Fruit fly (Drosophila melanogaster) whole organism: ENCODE data around the gene CG43901.

Experiments used
- CG8478 ChIP-seq: fragments of >200 bp; optimal IDR thresholded peaks from 2 replicates; lab custom pipeline; 2018; ENCODE audit warnings: inconsistent platforms
- Dll ChIP-seq: fragments of >200 bp; optimal IDR thresholded peaks from 2 replicates; lab custom pipeline; 2017
- EcR ChIP-seq, 2 experiments: fragments of >200 bp; optimal IDR thresholded peaks; 2 replicates each; lab custom pipeline; 2017; ENCODE audit warnings: missing biosample characterization in 2 of 2, missing genetic modification characterization in 2 of 2, missing genetic modification reagents in 2 of 2
- psq ChIP-seq: fragments of >200 bp; optimal IDR thresholded peaks from 2 replicates; lab custom pipeline; 2017
- usp ChIP-seq: fragments of >200 bp; optimal IDR thresholded peaks from 2 replicates; lab custom pipeline; 2017; ENCODE audit warnings: missing biosample characterization, missing genetic modification characterization, mixed read lengths

dm6 chrX:10869045-10869444 is 36.5 kb upstream of the CG43901 start, which contains the start of gene CG2157:
- TF ChIP-seq CG8478 (lab: Kevin White, UChicago), result no peak
- TF ChIP-seq Dll (lab: Kevin White, UChicago), result no peak
- no peak for TF ChIP-seq EcR (GFP tag; optimal IDR thresholded peaks at IDR 0.05; lab: Kevin White, UChicago)
- no peak for TF ChIP-seq usp (GFP tag; lab: Kevin White, UChicago)
- no peak for TF ChIP-seq psq (lab: Kevin White, UChicago)
